Worm (Caenorhabditis elegans) whole organism, L3 larva: Measurements from ENCODE around the gene ttr-29.

Source experiments
- ZK546.5 ChIP-seq: sonication (generic microtip); optimal IDR thresholded peaks from 2 replicates; lab custom pipeline; 2017; ENCODE audit warnings: missing biosample characterization, missing genetic modification characterization
- ceh-28 ChIP-seq: fragments of 150-350 bp; optimal IDR thresholded peaks from 2 replicates; lab custom pipeline; 2014; ENCODE audit warnings: missing biosample characterization, missing genetic modification reagents, missing genetic modification characterization
- ceh-9 ChIP-seq: sonication (generic microtip); optimal IDR thresholded peaks from 2 replicates; lab custom pipeline; 2018; ENCODE audit warnings: missing biosample characterization, missing genetic modification characterization
- daf-12 ChIP-seq: fragments of 150-350 bp; optimal IDR thresholded peaks from 2 replicates; lab custom pipeline; 2014; ENCODE audit warnings: missing biosample characterization, missing genetic modification reagents, missing genetic modification characterization
- egl-5 ChIP-seq: fragments of 150-350 bp; optimal IDR thresholded peaks from 2 replicates; lab custom pipeline; 2017; ENCODE audit warnings: missing biosample characterization, missing genetic modification reagents, missing genetic modification characterization, inconsistent platforms
- elt-1 ChIP-seq: fragments of 150-350 bp; optimal IDR thresholded peaks from 2 replicates; lab custom pipeline; 2014; ENCODE audit warnings: missing biosample characterization, missing genetic modification characterization
- elt-2 ChIP-seq: sonication (generic microtip); optimal IDR thresholded peaks from 2 replicates; lab custom pipeline; 2016; ENCODE audit warnings: missing genetic modification reagents, mild to moderate bottlenecking, missing genetic modification characterization, missing compliant biosample characterization
- elt-3 ChIP-seq, 3 experiments: fragments of 150-350 bp in 1 of 3; sonication (generic microtip) in 2 of 3; optimal IDR thresholded peaks; 2 replicates in 2 of 3; 4 replicates in 1 of 3; lab custom pipeline; 2014 to 2017; ENCODE audit warnings: missing biosample characterization in 3 of 3, missing genetic modification characterization in 3 of 3
- fkh-10 ChIP-seq: sonication (generic microtip); optimal IDR thresholded peaks from 2 replicates; lab custom pipeline; 2017; ENCODE audit warnings: missing biosample characterization, missing genetic modification reagents, missing genetic modification characterization
- fos-1 ChIP-seq: fragments of 150-350 bp; optimal IDR thresholded peaks from 2 replicates; lab custom pipeline; 2014; ENCODE audit warnings: missing biosample characterization, missing genetic modification characterization
- hmg-11 ChIP-seq: sonication (generic microtip); optimal IDR thresholded peaks from 2 replicates; lab custom pipeline; 2016; ENCODE audit warnings: missing genetic modification characterization, missing compliant biosample characterization
- jun-1 ChIP-seq: fragments of 150-350 bp; optimal IDR thresholded peaks from 2 replicates; lab custom pipeline; 2014; ENCODE audit warnings: missing biosample characterization, missing genetic modification reagents, missing genetic modification characterization
- lin-15B ChIP-seq: fragments of 150-350 bp; optimal IDR thresholded peaks from 2 replicates; lab custom pipeline; 2014; ENCODE audit warnings: missing biosample characterization, missing genetic modification characterization
- lin-39 ChIP-seq: fragments of 150-350 bp; optimal IDR thresholded peaks from 2 replicates; lab custom pipeline; 2018; ENCODE audit warnings: missing biosample characterization, missing genetic modification reagents, missing genetic modification characterization
- nhr-11 ChIP-seq: fragments of 150-350 bp; optimal IDR thresholded peaks from 2 replicates; lab custom pipeline; 2014; ENCODE audit warnings: missing biosample characterization, missing genetic modification characterization
- nhr-12 ChIP-seq: fragments of 150-350 bp; optimal IDR thresholded peaks from 2 replicates; lab custom pipeline; 2014; ENCODE audit warnings: missing biosample characterization, missing genetic modification characterization
- nhr-237 ChIP-seq: fragments of 150-350 bp; optimal IDR thresholded peaks from 2 replicates; lab custom pipeline; 2014; ENCODE audit warnings: missing biosample characterization, missing genetic modification characterization
- nhr-25 ChIP-seq: sonication (generic microtip); optimal IDR thresholded peaks from 2 replicates; lab custom pipeline; 2017; ENCODE audit warnings: missing biosample characterization, missing genetic modification characterization
- nhr-28 ChIP-seq: fragments of 150-350 bp; optimal IDR thresholded peaks from 2 replicates; lab custom pipeline; 2014; ENCODE audit warnings: missing biosample characterization, missing genetic modification characterization
- nhr-43 ChIP-seq: sonication (generic microtip); optimal IDR thresholded peaks from 2 replicates; lab custom pipeline; 2016; ENCODE audit warnings: mild to moderate bottlenecking, missing genetic modification characterization, missing compliant biosample characterization; ENCODE audit not compliant: poor library complexity, severe bottlenecking
- pha-4 ChIP-seq: fragments of 150-350 bp; optimal IDR thresholded peaks from 2 replicates; lab custom pipeline; 2014; ENCODE audit warnings: missing biosample characterization, missing genetic modification reagents, missing genetic modification characterization
- pqm-1 ChIP-seq: fragments of 150-350 bp; optimal IDR thresholded peaks from 2 replicates; lab custom pipeline; 2017; ENCODE audit warnings: missing biosample characterization, missing genetic modification characterization, inconsistent platforms
- sea-2 ChIP-seq: fragments of 150-350 bp; sonication (generic microtip); optimal IDR thresholded peaks from 4 replicates; lab custom pipeline; 2014; ENCODE audit warnings: missing biosample characterization, missing genetic modification reagents, missing genetic modification characterization
- snpc-4 ChIP-seq: fragments of 150-350 bp; optimal IDR thresholded peaks from 2 replicates; lab custom pipeline; 2014; ENCODE audit warnings: missing biosample characterization, missing genetic modification characterization
- tbx-2 ChIP-seq: sonication (generic microtip); optimal IDR thresholded peaks from 2 replicates; lab custom pipeline; 2016; ENCODE audit warnings: mild to moderate bottlenecking, missing genetic modification characterization, missing compliant biosample characterization
- zag-1 ChIP-seq: fragments of 150-350 bp; optimal IDR thresholded peaks from 2 replicates; lab custom pipeline; 2014; ENCODE audit warnings: missing biosample characterization, missing genetic modification characterization
- ztf-11 ChIP-seq: fragments of 150-350 bp; optimal IDR thresholded peaks from 2 replicates; lab custom pipeline; 2014; ENCODE audit warnings: missing biosample characterization, missing genetic modification characterization
- ztf-4 ChIP-seq: fragments of 150-350 bp; optimal IDR thresholded peaks from 2 replicates; lab custom pipeline; 2014; ENCODE audit warnings: missing biosample characterization, missing genetic modification characterization

ttr-29 gene

ce11 chrV:12928929-12929532 lies 22.4 kb upstream of the ttr-29 start, which contains the start of gene T16G1.2:
Gene T16G1.2, plus strand, starts transcription at chrV:12929482.
- TF ChIP-seq nhr-25 (tag; lab: Kevin White, UChicago) (peak; percentile 8), ceh-28 (tag; lab: Kevin White, UChicago) (no peak)

- TF ChIP-seq elt-2 (tag; lab: Kevin White, UChicago) (peak; percentile 22), nhr-11 (tag; lab: Kevin White, UChicago) (no peak), zag-1 (tag; lab: Kevin White, UChicago) (no peak)
These were observed 17.5 kb upstream of the ttr-29 start, which contains the start of gene pqn-67 for ce11 chrV:12924128-12924527. Gene pqn-67, plus strand, starts transcription at chrV:12924428.

ce11 chrV:12922308-12922707 lies 15.7 kb upstream of the ttr-29 start, which contains the start of gene dhrs-4:
Gene dhrs-4, plus strand, starts transcription at chrV:12922608.
- TF ChIP-seq nhr-28 (tag; lab: Kevin White, UChicago) (no peak), pqm-1 (tag; lab: Kevin White, UChicago) (peak; percentile 10), elt-2 (tag; lab: Kevin White, UChicago) (peak; percentile 6)

ce11 chrV:12921680-12922079 lies 15.0 kb upstream of the ttr-29 start:
- TF ChIP-seq nhr-25 (tag; lab: Kevin White, UChicago) (no peak), nhr-43 (tag; lab: Kevin White, UChicago) (no peak), ceh-28 (tag; lab: Kevin White, UChicago) (no peak), fkh-10 (GFP tag; lab: Kevin White, UChicago) (no peak), egl-5 (tag; lab: Kevin White, UChicago) (no peak), pha-4 (tag; lab: Kevin White, UChicago) (peak; percentile 68), elt-2 (tag; lab: Kevin White, UChicago) (peak; percentile 88), pqm-1 (tag; lab: Kevin White, UChicago) (peak; percentile 76), fos-1 (tag; lab: Kevin White, UChicago) (no peak)

- TF ChIP-seq elt-2 (tag; lab: Kevin White, UChicago) = peak; percentile 41
- TF ChIP-seq pqm-1 (tag; lab: Kevin White, UChicago) = peak; percentile 18
- TF ChIP-seq ZK546.5 = no peak
These were observed 13.1 kb upstream of the ttr-29 start, which contains the start of gene lipl-1 for ce11 chrV:12919705-12920104. Gene lipl-1, plus strand, starts transcription at chrV:12919986.

DNA sequence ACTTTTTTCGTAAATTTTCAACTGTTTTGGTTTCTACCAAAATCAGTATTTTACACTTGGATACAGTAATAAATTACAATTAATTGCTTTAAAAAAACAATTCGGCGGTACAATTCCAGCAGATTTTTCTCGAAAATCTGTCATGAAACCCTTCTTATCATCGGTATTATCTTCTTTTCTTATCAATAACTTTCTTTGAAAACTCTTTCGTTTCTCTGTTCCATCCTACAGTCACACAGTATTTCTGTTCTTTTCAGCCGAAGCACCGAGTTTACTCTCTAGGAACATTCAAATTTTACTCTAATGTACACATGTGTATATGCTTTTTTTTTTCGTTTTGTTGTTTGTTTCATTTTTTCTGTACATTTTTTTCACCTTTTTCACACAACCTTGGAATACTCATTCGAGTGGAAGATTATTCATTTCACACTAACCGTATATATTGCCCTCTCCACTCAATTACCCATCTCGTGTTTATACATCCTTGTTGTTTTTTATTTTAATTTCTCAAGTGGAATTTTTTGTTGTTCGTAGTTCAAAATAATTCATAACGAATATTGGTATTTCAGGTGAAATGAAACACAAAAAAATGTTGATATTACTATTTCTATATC lies 3.0 kb upstream of the ttr-29 start, which contains the start of gene nid-1:
Gene nid-1, plus strand, starts transcription at position 564 of the 614 bp plus-strand sequence.
- TF ChIP-seq elt-2 (tag; lab: Kevin White, UChicago) (peak; percentile 88), lin-39 (tag; lab: Kevin White, UChicago) (no peak), elt-1 (tag; lab: Kevin White, UChicago) (no peak), tbx-2 (tag; lab: Kevin White, UChicago) (no peak), nhr-28 (tag; lab: Kevin White, UChicago) (no peak), sea-2 (GFP tag; lab: Kevin White, UChicago) (no peak), pha-4 (tag; lab: Kevin White, UChicago) (no peak), pqm-1 (tag; lab: Kevin White, UChicago) (peak; percentile 66), hmg-11 (tag; lab: Kevin White, UChicago) (no peak), elt-3 (tag; optimal IDR thresholded peaks at IDR 0.05; lab: Kevin White, UChicago) (no peak), ztf-4 (tag; lab: Kevin White, UChicago) (no peak), snpc-4 (no peak)

DNA sequence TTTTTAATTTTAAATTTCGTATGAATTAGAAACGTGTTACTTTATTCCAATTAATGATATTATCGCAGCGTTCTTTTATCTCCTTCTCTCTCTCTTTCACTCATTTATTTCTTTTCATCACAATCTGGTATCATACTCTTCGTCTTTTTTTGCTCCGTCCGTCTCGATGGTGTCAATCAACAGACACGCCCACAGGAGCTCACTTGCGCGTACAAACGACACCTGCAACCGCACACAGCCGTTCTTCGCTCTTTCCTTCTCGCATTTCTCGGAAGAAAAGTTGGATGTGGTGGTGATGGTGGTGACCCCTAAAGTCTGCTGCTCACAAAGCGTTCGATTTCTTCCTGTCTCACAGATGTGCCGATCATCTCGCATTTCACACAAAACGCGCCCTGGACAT lies 2.0 kb upstream of the ttr-29 start:
- TF ChIP-seq lin-15B = no peak
- TF ChIP-seq lin-39 (tag; lab: Kevin White, UChicago) = no peak
- no peak for TF ChIP-seq elt-2 (tag; lab: Kevin White, UChicago)
- no peak for TF ChIP-seq fkh-10 (GFP tag; lab: Kevin White, UChicago)
- no peak for TF ChIP-seq elt-1 (tag; lab: Kevin White, UChicago)
- TF ChIP-seq nhr-237 (tag; lab: Kevin White, UChicago) = no peak
- TF ChIP-seq jun-1 = no peak
- TF ChIP-seq zag-1 (tag; lab: Kevin White, UChicago) = no peak
- no peak for TF ChIP-seq pha-4 (tag; lab: Kevin White, UChicago)
- TF ChIP-seq egl-5 (tag; lab: Kevin White, UChicago) = no peak
- TF ChIP-seq elt-3 (tag; optimal IDR thresholded peaks at IDR 0.05; lab: Kevin White, UChicago) = no peak
- no peak for TF ChIP-seq nhr-25 (tag; lab: Kevin White, UChicago)
- TF ChIP-seq daf-12 (tag; lab: Kevin White, UChicago) = no peak
- no peak for TF ChIP-seq ceh-9 (tag; lab: Kevin White, UChicago)
- TF ChIP-seq nhr-11 (tag; lab: Kevin White, UChicago) = no peak
- no peak for TF ChIP-seq ztf-11 (tag; lab: Kevin White, UChicago)
- TF ChIP-seq pqm-1 (tag; lab: Kevin White, UChicago) = no peak
- no peak for TF ChIP-seq nhr-12 (tag; lab: Kevin White, UChicago)
- TF ChIP-seq ceh-28 (tag; lab: Kevin White, UChicago) = no peak
- TF ChIP-seq, all 47 proteins: peak for 0
